Fruit fly (Drosophila melanogaster) whole organism, embryonic: ENCODE results near the gene CG15696.

Source experiments
- Adf1 ChIP-seq: fragments of 200-800 bp; sonication (Bioruptor generic); IDR thresholded peaks from 2 replicates; pipeline ENCODE4 v1.3.6; 2022; ENCODE audit warnings: missing biosample characterization, missing genetic modification characterization
- Aef1 ChIP-seq: fragments of 200-800 bp; sonication (Bioruptor generic); IDR thresholded peaks from 3 replicates; pipeline ENCODE4 v1.3.6; 2022; ENCODE audit warnings: missing biosample characterization, missing genetic modification characterization
- Bdp1 ChIP-seq: fragments of 200-800 bp; sonication (Bioruptor generic); optimal IDR thresholded peaks from 3 replicates; lab custom pipeline; 2016; ENCODE audit warnings: missing biosample characterization, missing genetic modification characterization
- Bgb ChIP-seq: fragments of 200-800 bp; sonication (Bioruptor generic); IDR thresholded peaks from 2 replicates; pipeline ENCODE4 v1.3.6; 2022; ENCODE audit warnings: missing biosample characterization, missing genetic modification characterization; ENCODE audit not compliant: partially characterized antibody
- BtbVII ChIP-seq: fragments of 200-800 bp; sonication (Bioruptor generic); optimal IDR thresholded peaks from 3 replicates; lab custom pipeline; 2017; ENCODE audit warnings: missing biosample characterization, mild to moderate bottlenecking, missing genetic modification characterization
- CG12155 ChIP-seq: fragments of 200-800 bp; sonication (Bioruptor generic); optimal IDR thresholded peaks from 3 replicates; lab custom pipeline; 2016; ENCODE audit warnings: missing biosample characterization, missing genetic modification characterization
- CG12744 ChIP-seq: fragments of 200-800 bp; sonication (Bioruptor generic); optimal IDR thresholded peaks from 2 replicates; lab custom pipeline; 2016; ENCODE audit warnings: missing biosample characterization, missing genetic modification characterization
- CG12769 ChIP-seq: fragments of 200-800 bp; sonication (Bioruptor generic); optimal IDR thresholded peaks from 2 replicates; lab custom pipeline; 2019; ENCODE audit warnings: missing biosample characterization, mild to moderate bottlenecking, missing genetic modification characterization, moderate library complexity
- CG13287 ChIP-seq: fragments of 200-800 bp; sonication (Bioruptor generic); IDR thresholded peaks from 2 replicates; pipeline ENCODE4 v1.3.6; 2022; ENCODE audit warnings: missing biosample characterization, missing genetic modification characterization; ENCODE audit not compliant: partially characterized antibody
- CG15514 ChIP-seq: fragments of 200-800 bp; sonication (Bioruptor generic); optimal IDR thresholded peaks from 3 replicates; lab custom pipeline; 2017; ENCODE audit warnings: missing biosample characterization, missing genetic modification characterization, mild to moderate bottlenecking, moderate library complexity, missing genetic modification reagents
- CG16813 ChIP-seq: fragments of 200-800 bp; sonication (Bioruptor generic); IDR thresholded peaks from 3 replicates; pipeline ENCODE4 v1.3.6; 2022; ENCODE audit warnings: missing biosample characterization, missing genetic modification characterization; ENCODE audit not compliant: partially characterized antibody
- CG17612 ChIP-seq: fragments of 200-800 bp; sonication (Bioruptor generic); IDR thresholded peaks from 2 replicates; pipeline ENCODE4 v1.3.6; 2022; ENCODE audit warnings: missing biosample characterization, missing genetic modification characterization
- CG1832 ChIP-seq: fragments of 200-800 bp; sonication (Bioruptor generic); optimal IDR thresholded peaks from 2 replicates; lab custom pipeline; 2017; ENCODE audit warnings: missing biosample characterization, mild to moderate bottlenecking, missing genetic modification characterization, inconsistent platforms
- CG18599 ChIP-seq: fragments of 200-800 bp; sonication (Bioruptor generic); optimal IDR thresholded peaks from 3 replicates; lab custom pipeline; 2017; ENCODE audit warnings: missing biosample characterization, missing genetic modification characterization, mild to moderate bottlenecking, moderate library complexity, missing genetic modification reagents
- CG30403 ChIP-seq: fragments of 200-800 bp; sonication (Bioruptor generic); optimal IDR thresholded peaks from 3 replicates; lab custom pipeline; 2016; ENCODE audit warnings: missing biosample characterization, missing genetic modification characterization
- CG34224 ChIP-seq: fragments of 200-800 bp; sonication (Bioruptor generic); IDR thresholded peaks from 3 replicates; pipeline ENCODE4 v1.3.6; 2022; ENCODE audit warnings: missing biosample characterization, missing genetic modification characterization; ENCODE audit not compliant: partially characterized antibody
- CG3847 ChIP-seq: fragments of 200-800 bp; sonication (Bioruptor generic); IDR thresholded peaks from 2 replicates; pipeline ENCODE4 v1.3.6; 2022; ENCODE audit warnings: missing biosample characterization, missing genetic modification characterization
- CG42726 ChIP-seq: fragments of 200-800 bp; sonication (Bioruptor generic); IDR thresholded peaks from 2 replicates; pipeline ENCODE4 v1.3.6; 2022; ENCODE audit warnings: missing biosample characterization, missing genetic modification characterization; ENCODE audit not compliant: partially characterized antibody
- CG43689 ChIP-seq: fragments of 200-800 bp; sonication (Bioruptor generic); IDR thresholded peaks from 2 replicates; pipeline ENCODE4 v1.3.6; 2022; ENCODE audit warnings: missing biosample characterization, missing genetic modification characterization
- CG4820 ChIP-seq: fragments of 200-800 bp; sonication (Bioruptor generic); optimal IDR thresholded peaks from 3 replicates; lab custom pipeline; 2016; ENCODE audit warnings: missing biosample characterization, missing genetic modification characterization
- CG6791 ChIP-seq: fragments of 200-800 bp; sonication (Bioruptor generic); IDR thresholded peaks from 3 replicates; pipeline ENCODE4 v1.3.6; 2022; ENCODE audit warnings: missing biosample characterization, missing genetic modification characterization; ENCODE audit not compliant: partially characterized antibody
- CG7556 ChIP-seq: fragments of 200-800 bp; sonication (Bioruptor generic); optimal IDR thresholded peaks from 2 replicates; lab custom pipeline; 2017; ENCODE audit warnings: missing biosample characterization, mild to moderate bottlenecking, missing genetic modification characterization
- CG8924 ChIP-seq: fragments of 200-800 bp; optimal IDR thresholded peaks from 3 replicates; lab custom pipeline; 2019; ENCODE audit warnings: missing biosample characterization, mild to moderate bottlenecking, missing genetic modification characterization, moderate library complexity
- CG9876 ChIP-seq: fragments of 200-800 bp; sonication (Bioruptor generic); optimal IDR thresholded peaks from 2 replicates; lab custom pipeline; 2016; ENCODE audit warnings: missing biosample characterization, missing genetic modification characterization
- Fer3 ChIP-seq: fragments of 200-800 bp; sonication (Bioruptor generic); optimal IDR thresholded peaks from 2 replicates; lab custom pipeline; 2018; ENCODE audit warnings: missing biosample characterization, mild to moderate bottlenecking, missing genetic modification characterization, moderate library complexity
- Gug ChIP-seq: fragments of 200-800 bp; sonication (Bioruptor generic); IDR thresholded peaks from 4 replicates; pipeline ENCODE4 v1.3.6; 2022; ENCODE audit warnings: missing biosample characterization, missing genetic modification characterization
- HLH4C ChIP-seq: fragments of 200-800 bp; sonication (Bioruptor generic); IDR thresholded peaks from 3 replicates; pipeline ENCODE4 v1.3.6; 2022; ENCODE audit warnings: missing biosample characterization, missing genetic modification characterization; ENCODE audit not compliant: partially characterized antibody
- Myb ChIP-seq: fragments of 200-800 bp; sonication (Bioruptor generic); optimal IDR thresholded peaks from 2 replicates; lab custom pipeline; 2016; ENCODE audit warnings: missing biosample characterization, missing genetic modification characterization
- NC2α ChIP-seq: fragments of 200-800 bp; sonication (Bioruptor generic); optimal IDR thresholded peaks from 2 replicates; lab custom pipeline; 2016; ENCODE audit warnings: missing biosample characterization, missing genetic modification characterization
- Opbp ChIP-seq: fragments of 200-800 bp; sonication (Bioruptor generic); IDR thresholded peaks from 3 replicates; pipeline ENCODE4 v1.3.6; 2022; ENCODE audit warnings: missing biosample characterization, missing genetic modification characterization; ENCODE audit not compliant: partially characterized antibody
- Pdp1 ChIP-seq, 2 experiments: fragments of 200-800 bp; sonication (Bioruptor generic); optimal IDR thresholded peaks; 3 replicates each; lab custom pipeline; 2016; ENCODE audit warnings: missing biosample characterization in 2 of 2, missing genetic modification characterization in 2 of 2, mild to moderate bottlenecking in 1 of 2, moderate library complexity in 1 of 2
- Ravus ChIP-seq: fragments of 200-800 bp; sonication (Bioruptor generic); IDR thresholded peaks from 2 replicates; pipeline ENCODE4 v1.3.6; 2022; ENCODE audit warnings: missing biosample characterization, missing genetic modification characterization
- Sry-β ChIP-seq: fragments of 200-800 bp; sonication (Bioruptor generic); optimal IDR thresholded peaks from 2 replicates; lab custom pipeline; 2018; ENCODE audit warnings: missing biosample characterization, mild to moderate bottlenecking, missing genetic modification characterization, moderate library complexity
- abd-A ChIP-seq: fragments of 200-800 bp; sonication (Bioruptor generic); optimal IDR thresholded peaks from 3 replicates; lab custom pipeline; 2019; ENCODE audit warnings: missing biosample characterization, mild to moderate bottlenecking, missing genetic modification characterization, moderate library complexity
- ato ChIP-seq: fragments of 200-800 bp; sonication (Bioruptor generic); IDR thresholded peaks from 2 replicates; pipeline ENCODE4 v1.3.6; 2022; ENCODE audit warnings: missing biosample characterization, missing genetic modification characterization; ENCODE audit not compliant: partially characterized antibody
- bbx ChIP-seq: fragments of 200-800 bp; sonication (Bioruptor generic); IDR thresholded peaks from 2 replicates; pipeline ENCODE4 v1.3.6; 2022; ENCODE audit warnings: missing biosample characterization, missing genetic modification characterization; ENCODE audit not compliant: partially characterized antibody
- cad ChIP-seq: fragments of >200 bp; optimal IDR thresholded peaks from 2 replicates; lab custom pipeline; 2017; ENCODE audit warnings: missing biosample characterization, missing genetic modification characterization
- eve ChIP-seq, 2 experiments: fragments of >200 bp; optimal IDR thresholded peaks; 2 replicates each; lab custom pipeline; 2017; ENCODE audit warnings: missing biosample characterization in 2 of 2, missing genetic modification characterization in 2 of 2
- hbn ChIP-seq: fragments of 200-800 bp; sonication (Bioruptor generic); IDR thresholded peaks from 2 replicates; pipeline ENCODE4 v1.3.6; 2022; ENCODE audit warnings: missing biosample characterization, missing genetic modification characterization; ENCODE audit not compliant: partially characterized antibody
- mld ChIP-seq: fragments of 200-800 bp; sonication (Bioruptor generic); IDR thresholded peaks from 3 replicates; pipeline ENCODE4 v1.3.6; 2022; ENCODE audit warnings: missing biosample characterization, missing genetic modification characterization; ENCODE audit not compliant: partially characterized antibody
- nerfin-2 ChIP-seq: fragments of 200-800 bp; sonication (Bioruptor generic); IDR thresholded peaks from 2 replicates; pipeline ENCODE4 v1.3.6; 2022; ENCODE audit warnings: missing biosample characterization, missing genetic modification characterization; ENCODE audit not compliant: partially characterized antibody
- pros ChIP-seq: fragments of 200-800 bp; sonication (Bioruptor generic); optimal IDR thresholded peaks from 3 replicates; lab custom pipeline; 2019; ENCODE audit warnings: missing biosample characterization, mild to moderate bottlenecking, missing genetic modification characterization, moderate library complexity
- sens ChIP-seq: fragments of 200-800 bp; sonication (Bioruptor generic); peaks from one replicate; lab custom pipeline; 2016; ENCODE audit warnings: missing biosample characterization, missing genetic modification characterization
- sens-2 ChIP-seq: fragments of 200-800 bp; sonication (Bioruptor generic); IDR thresholded peaks from 2 replicates; pipeline ENCODE4 v1.3.6; 2022; ENCODE audit warnings: missing biosample characterization, missing genetic modification characterization
- tna ChIP-seq: fragments of 200-800 bp; sonication (Bioruptor generic); IDR thresholded peaks from 2 replicates; pipeline ENCODE4 v1.3.6; 2022; ENCODE audit warnings: missing biosample characterization, missing genetic modification characterization; ENCODE audit not compliant: partially characterized antibody
- trh ChIP-seq: fragments of 200-800 bp; sonication (Bioruptor generic); optimal IDR thresholded peaks from 2 replicates; lab custom pipeline; 2016; ENCODE audit warnings: missing biosample characterization, missing genetic modification characterization
- vvl ChIP-seq: fragments of 200-800 bp; sonication (Bioruptor generic); IDR thresholded peaks from 2 replicates; pipeline ENCODE4 v1.3.6; 2022; ENCODE audit warnings: missing biosample characterization, missing genetic modification characterization

CG15696 gene

dm6 chr3R:20890920-20891319 is 44.1 kb downstream of the CG15696 start (continued):
- TF ChIP-seq sens-2 (GFP tag; lab: Robert Waterston, UW) (no peak), Opbp (GFP tag; lab: Robert Waterston, UW) (peak; percentile 82; the same call in 2 of the 3 replicates), CG42726 (peak; percentile 62; the same call in 1 of the 2 replicates), Myb (GFP tag; lab: Kevin White, UChicago) (no peak), CG9876 (GFP tag; lab: Kevin White, UChicago) (no peak)

dm6 chr3R:20891495-20891894 is 44.6 kb downstream of the CG15696 start:
- TF ChIP-seq CG34224 (GFP tag; lab: Robert Waterston, UW) (peak; percentile 53; the same call in 1 of the 3 replicates), mld (GFP tag; lab: Robert Waterston, UW) (peak; percentile 75), CG3847 (no peak), Opbp (GFP tag; lab: Robert Waterston, UW) (peak; percentile 88), Bgb (peak; percentile 73), CG30403 (GFP tag; lab: Kevin White, UChicago) (no peak), abd-A (tag; lab: Kevin White, UChicago) (peak; percentile 12), sens (GFP tag; lab: Kevin White, UChicago) (peak; percentile 56), CG13287 (GFP tag; lab: Robert Waterston, UW) (peak; percentile 27; the same call in 1 of the 2 replicates), trh (GFP tag; lab: Kevin White, UChicago) (no peak), nerfin-2 (GFP tag; lab: Robert Waterston, UW) (peak; percentile 60; the same call in 1 of the 2 replicates), Adf1 (GFP tag; lab: Robert Waterston, UW) (no peak), CG16813 (GFP tag; lab: Robert Waterston, UW) (peak; percentile 78), pros (no peak), CG12155 (no peak), Ravus (GFP tag; lab: Robert Waterston, UW) (no peak), CG18599 (GFP tag; lab: Kevin White, UChicago) (no peak), CG8924 (tag; lab: Kevin White, UChicago) (no peak), Bdp1 (GFP tag; lab: Kevin White, UChicago) (peak; percentile 99), CG1832 (GFP tag; lab: Kevin White, UChicago) (peak; percentile 25), eve (GFP tag; optimal IDR thresholded peaks at IDR 0.05; lab: Kevin White, UChicago) (no peak), Aef1 (GFP tag; lab: Robert Waterston, UW) (no peak), tna (peak; percentile 40; the same call in 1 of the 2 replicates), ato (GFP tag; lab: Robert Waterston, UW) (peak; percentile 67), cad (GFP tag; lab: Kevin White, UChicago) (no peak), NC2α (GFP tag; lab: Kevin White, UChicago) (no peak), CG17612 (GFP tag; lab: Robert Waterston, UW) (no peak), hbn (GFP tag; lab: Robert Waterston, UW) (peak; percentile 17; the same call in 1 of the 2 replicates), BtbVII (GFP tag; lab: Kevin White, UChicago) (no peak), Sry-β (GFP tag; lab: Kevin White, UChicago) (no peak), Gug (GFP tag; lab: Robert Waterston, UW) (no peak), CG15514 (GFP tag; lab: Kevin White, UChicago) (no peak), Pdp1 (GFP tag; optimal IDR thresholded peaks at IDR 0.05; lab: Kevin White, UChicago) (peak in 1 of 2 experiments; percentile 9), HLH4C (GFP tag; lab: Robert Waterston, UW) (peak; percentile 6; the same call in 1 of the 3 replicates), CG42726 (peak; percentile 80), CG7556 (GFP tag; lab: Kevin White, UChicago) (no peak), bbx (GFP tag; lab: Robert Waterston, UW) (peak; percentile 78), Fer3 (no peak), CG6791 (peak; percentile 83; the same call in 2 of the 3 replicates), CG12744 (GFP tag; lab: Kevin White, UChicago) (no peak), CG4820 (GFP tag; lab: Kevin White, UChicago) (no peak), CG12769 (tag; lab: Kevin White, UChicago) (no peak), vvl (GFP tag; lab: Robert Waterston, UW) (peak; percentile 16; the same call in 1 of the 2 replicates), CG43689 (GFP tag; lab: Robert Waterston, UW) (no peak)
